Worm (Caenorhabditis elegans) whole organism, young adult: Measurements from ENCODE around the gene F52D2.7.

Experiments
- F33H1.4 ChIP-seq: fragments of 200-800 bp; sonication (Bioruptor generic); IDR thresholded peaks from 2 replicates; pipeline ENCODE4 v1.3.6; 2022; ENCODE audit warnings: missing genetic modification reagents, missing genetic modification characterization, missing compliant biosample characterization
- atf-7 ChIP-seq: sonication (generic microtip); optimal IDR thresholded peaks from 2 replicates; lab custom pipeline; 2017; ENCODE audit warnings: mild to moderate bottlenecking, missing genetic modification characterization, missing compliant biosample characterization
- cebp-1 ChIP-seq, 2 experiments: fragments of 200-800 bp in 1 of 2; sonication (Bioruptor generic) in 1 of 2; sonication (generic microtip) in 1 of 2; IDR thresholded peaks in 1 of 2; optimal IDR thresholded peaks in 1 of 2; 2 replicates each; pipeline versions ENCODE4 v1.3.6 to Lab custom; 2017 to 2022; ENCODE audit warnings: missing compliant biosample characterization in 2 of 2, missing genetic modification characterization in 2 of 2, mild to moderate bottlenecking in 1 of 2, missing genetic modification reagents in 1 of 2, moderate library complexity in 1 of 2
- die-1 ChIP-seq: sonication (generic microtip); optimal IDR thresholded peaks from 2 replicates; lab custom pipeline; 2016; ENCODE audit warnings: missing genotype, mild to moderate bottlenecking, missing genetic modification characterization, missing compliant biosample characterization
- dox-1 ChIP-seq: fragments of 200-800 bp; sonication (Bioruptor generic); IDR thresholded peaks from 2 replicates; pipeline ENCODE4 v1.3.6; 2022; ENCODE audit warnings: missing genetic modification reagents, missing genetic modification characterization, missing compliant biosample characterization
- egl-44 ChIP-seq: fragments of 200-800 bp; sonication (Bioruptor generic); IDR thresholded peaks from 2 replicates; pipeline ENCODE4 v1.3.6; 2022; ENCODE audit warnings: missing genetic modification reagents, missing genetic modification characterization, missing compliant biosample characterization
- let-607 ChIP-seq, 2 experiments: fragments of 200-800 bp in 1 of 2; sonication (Bioruptor generic) in 1 of 2; sonication (generic microtip) in 1 of 2; optimal IDR thresholded peaks; 2 replicates each; lab custom pipeline; 2016 to 2018; ENCODE audit warnings: mild to moderate bottlenecking in 2 of 2, missing compliant biosample characterization in 2 of 2, missing genetic modification characterization in 2 of 2, moderate library complexity in 2 of 2, missing genotype in 1 of 2
- lin-26 ChIP-seq: fragments of 200-800 bp; sonication (Bioruptor generic); IDR thresholded peaks from 2 replicates; pipeline ENCODE4 v1.3.6; 2022; ENCODE audit warnings: missing genetic modification reagents, missing genetic modification characterization, missing compliant biosample characterization
- lin-54 ChIP-seq: fragments of 200-800 bp; sonication (Bioruptor generic); optimal IDR thresholded peaks from 2 replicates; lab custom pipeline; 2018; ENCODE audit warnings: mild to moderate bottlenecking, missing genetic modification characterization, missing compliant biosample characterization
- nfya-1 ChIP-seq: sonication (generic microtip); optimal IDR thresholded peaks from 2 replicates; lab custom pipeline; 2017; ENCODE audit warnings: antibody characterized with exemption, missing compliant biosample characterization, missing genetic modification characterization, borderline replicate concordance; ENCODE audit not compliant: insufficient read depth
- nfya-2 ChIP-seq: fragments of 200-800 bp; sonication (Bioruptor generic); IDR thresholded peaks from 2 replicates; pipeline ENCODE4 v1.3.6; 2022; ENCODE audit warnings: missing genetic modification reagents, missing genetic modification characterization, missing compliant biosample characterization
- nhr-80 ChIP-seq: sonication (generic microtip); optimal IDR thresholded peaks from 2 replicates; lab custom pipeline; 2016; ENCODE audit warnings: missing genetic modification characterization, missing compliant biosample characterization
- pha-4 ChIP-seq: fragments of 150-350 bp; sonication (generic microtip); optimal IDR thresholded peaks from 2 replicates; lab custom pipeline; 2014; ENCODE audit warnings: missing biosample characterization, missing genetic modification reagents, missing genetic modification characterization
- unc-62 ChIP-seq: fragments of 150-350 bp; optimal IDR thresholded peaks from 2 replicates; lab custom pipeline; 2014; ENCODE audit warnings: missing biosample characterization, missing genetic modification reagents, missing genetic modification characterization
- ztf-22 ChIP-seq: fragments of 200-800 bp; sonication (Bioruptor generic); optimal IDR thresholded peaks from 2 replicates; lab custom pipeline; 2018; ENCODE audit warnings: mild to moderate bottlenecking, missing genetic modification characterization, moderate library complexity, missing compliant biosample characterization
- ztf-3 ChIP-seq: fragments of 200-800 bp; sonication (Bioruptor generic); optimal IDR thresholded peaks from 2 replicates; lab custom pipeline; 2018; ENCODE audit warnings: mild to moderate bottlenecking, missing genetic modification characterization, missing compliant biosample characterization

Gene F52D2.7

DNA sequence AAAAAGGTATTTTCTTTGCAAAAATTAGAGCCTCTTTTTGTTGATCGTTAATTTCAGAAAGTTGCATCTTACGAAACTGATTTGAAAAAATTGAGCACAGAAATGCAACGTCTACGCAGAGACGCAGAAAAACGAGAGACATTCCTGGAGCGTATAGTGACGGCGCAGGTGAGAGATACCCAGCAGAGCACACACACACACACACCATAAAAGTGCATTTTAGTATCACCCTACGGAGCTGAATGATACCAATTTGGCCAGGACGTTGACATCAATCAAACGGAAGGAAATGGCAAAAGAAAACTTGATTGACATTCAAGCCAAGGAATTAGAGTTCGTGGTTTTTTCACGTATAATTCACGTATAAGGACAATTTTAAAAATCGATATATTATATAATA is 52.1 kb downstream of the F52D2.7 start:
- TF ChIP-seq ztf-3 (GFP tag; lab: Kevin White, UChicago), result no peak
- peak; percentile 41 for TF ChIP-seq atf-7 (tag; lab: Kevin White, UChicago)
- TF ChIP-seq lin-26 (GFP tag; lab: Robert Waterston, UW), result no peak
- 0 out of 2 replicates have a peak, but pooled peaks have one; percentile 16 for TF ChIP-seq egl-44 (GFP tag; lab: Robert Waterston, UW)
- TF ChIP-seq let-607 (tag; optimal IDR thresholded peaks at IDR 0.05; lab: Kevin White, UChicago), result peak; percentile 43 to 65
- TF ChIP-seq ztf-22 (GFP tag; lab: Kevin White, UChicago), result peak; percentile 29
- no peak for TF ChIP-seq nfya-1 (tag; lab: Kevin White, UChicago)
- TF ChIP-seq die-1, result no peak
- no peak for TF ChIP-seq nfya-2 (GFP tag; lab: Robert Waterston, UW)
- no peak for TF ChIP-seq lin-54 (GFP tag; lab: Kevin White, UChicago)
- no peak for TF ChIP-seq F33H1.4 (GFP tag; lab: Robert Waterston, UW)
- TF ChIP-seq nhr-80 (tag; lab: Kevin White, UChicago), result peak; percentile 96
- TF ChIP-seq pha-4 (tag; lab: Kevin White, UChicago), result peak; percentile 47
- peak; percentile 34 for TF ChIP-seq unc-62 (GFP tag; lab: Kevin White, UChicago)
- TF ChIP-seq dox-1 (GFP tag; lab: Robert Waterston, UW), result peak; percentile 60; the same call in 1 of the 2 replicates
- no peak for TF ChIP-seq cebp-1 (GFP tag; IDR thresholded peaks at IDR 0.05; lab: Robert Waterston, UW)
- TF ChIP-seq cebp-1 (tag; optimal IDR thresholded peaks at IDR 0.05; lab: Kevin White, UChicago), result peak; percentile 45
